Worm (Caenorhabditis elegans) whole organism, L2 larva: ENCODE data around the gene srh-222.
A peak's percentile ranks its signal among the peaks of the same experiment; 100 is the strongest.

Experiments
- C34F6.9 ChIP-seq: fragments of 150-350 bp; optimal IDR thresholded peaks from 2 replicates; lab custom pipeline; 2014; ENCODE audit warnings: missing biosample characterization, missing genetic modification characterization
- F13H6.1 ChIP-seq: sonication (generic microtip); optimal IDR thresholded peaks from 2 replicates; lab custom pipeline; 2016; ENCODE audit warnings: missing genetic modification characterization, missing compliant biosample characterization
- R02D3.7 ChIP-seq: fragments of 150-350 bp; optimal IDR thresholded peaks from 2 replicates; lab custom pipeline; 2014; ENCODE audit warnings: missing biosample characterization, missing genetic modification characterization
- Y55F3AM.14 ChIP-seq: fragments of 200-800 bp; sonication (Bioruptor generic); optimal IDR thresholded peaks from 2 replicates; lab custom pipeline; 2018; ENCODE audit warnings: mild to moderate bottlenecking, missing genetic modification characterization, missing compliant biosample characterization
- ZK546.5 ChIP-seq: sonication (generic microtip); optimal IDR thresholded peaks from 2 replicates; lab custom pipeline; 2017; ENCODE audit warnings: missing biosample characterization, missing genetic modification characterization
- alr-1 ChIP-seq: fragments of 150-350 bp; optimal IDR thresholded peaks from 2 replicates; lab custom pipeline; 2014; ENCODE audit warnings: missing biosample characterization, missing genetic modification characterization
- aly-2 ChIP-seq: fragments of 150-350 bp; optimal IDR thresholded peaks from 2 replicates; lab custom pipeline; 2014; ENCODE audit warnings: missing biosample characterization, missing genetic modification characterization
- ama-1 ChIP-seq: fragments of 150-350 bp; optimal IDR thresholded peaks from 2 replicates; lab custom pipeline; 2018; ENCODE audit warnings: inconsistent platforms
- blmp-1 ChIP-seq: sonication (generic microtip); optimal IDR thresholded peaks from 2 replicates; lab custom pipeline; 2017; ENCODE audit warnings: missing genetic modification characterization, mild to moderate bottlenecking, missing compliant biosample characterization, antibody characterized with exemption, moderate library complexity; ENCODE audit not compliant: insufficient read depth
- ceh-16 ChIP-seq: fragments of 150-350 bp; optimal IDR thresholded peaks from 2 replicates; lab custom pipeline; 2014; ENCODE audit warnings: missing biosample characterization, missing genetic modification characterization
- ceh-82 ChIP-seq: fragments of 150-350 bp; optimal IDR thresholded peaks from 2 replicates; lab custom pipeline; 2014; ENCODE audit warnings: missing biosample characterization, missing genetic modification characterization
- crh-2 ChIP-seq: sonication (generic microtip); optimal IDR thresholded peaks from 2 replicates; lab custom pipeline; 2017; ENCODE audit warnings: missing biosample characterization, missing genetic modification characterization
- dmd-4 ChIP-seq: sonication (generic microtip); optimal IDR thresholded peaks from 2 replicates; lab custom pipeline; 2017; ENCODE audit warnings: missing biosample characterization, missing genetic modification characterization
- egl-27 ChIP-seq: sonication (generic microtip); optimal IDR thresholded peaks from 3 replicates; lab custom pipeline; 2017; ENCODE audit warnings: missing biosample characterization, missing genetic modification reagents, missing genetic modification characterization
- elt-1 ChIP-seq: fragments of 150-350 bp; optimal IDR thresholded peaks from 2 replicates; lab custom pipeline; 2014; ENCODE audit warnings: missing biosample characterization, missing genetic modification characterization
- elt-3 ChIP-seq: sonication (generic microtip); optimal IDR thresholded peaks from 2 replicates; lab custom pipeline; 2017; ENCODE audit warnings: missing biosample characterization, missing genetic modification characterization
- fos-1 ChIP-seq: fragments of 150-350 bp; optimal IDR thresholded peaks from 2 replicates; lab custom pipeline; 2014; ENCODE audit warnings: missing biosample characterization, missing genetic modification characterization
- gmeb-1 ChIP-seq: fragments of 150-350 bp; optimal IDR thresholded peaks from 2 replicates; lab custom pipeline; 2014; ENCODE audit warnings: missing biosample characterization, missing genetic modification characterization
- lin-11 ChIP-seq: fragments of 150-350 bp; sonication (generic microtip); optimal IDR thresholded peaks from 2 replicates; lab custom pipeline; 2014; ENCODE audit warnings: missing biosample characterization, missing genetic modification characterization, inconsistent platforms, mixed read lengths
- lin-13 ChIP-seq: fragments of 150-350 bp; optimal IDR thresholded peaks from 2 replicates; lab custom pipeline; 2014; ENCODE audit warnings: missing biosample characterization, missing genetic modification reagents, missing genetic modification characterization
- lin-39 ChIP-seq: fragments of 150-350 bp; optimal IDR thresholded peaks from 2 replicates; lab custom pipeline; 2014; ENCODE audit warnings: missing biosample characterization, missing genetic modification reagents, missing genetic modification characterization
- lsy-2 ChIP-seq, 2 experiments: fragments of 150-350 bp in 1 of 2; sonication (generic microtip) in 1 of 2; optimal IDR thresholded peaks; 2 replicates each; lab custom pipeline; 2014 to 2017; ENCODE audit warnings: missing biosample characterization in 2 of 2, missing genetic modification characterization in 2 of 2
- mab-5 ChIP-seq: fragments of 150-350 bp; optimal IDR thresholded peaks from 2 replicates; lab custom pipeline; 2014; ENCODE audit warnings: missing biosample characterization, missing genetic modification characterization
- mbf-1 ChIP-seq: sonication (generic microtip); optimal IDR thresholded peaks from 2 replicates; lab custom pipeline; 2017; ENCODE audit warnings: missing biosample characterization, missing genetic modification characterization
- mdl-1 ChIP-seq, 2 experiments: fragments of 150-350 bp in 1 of 2; sonication (generic microtip) in 1 of 2; optimal IDR thresholded peaks; 2 replicates each; lab custom pipeline; 2017; ENCODE audit warnings: missing biosample characterization in 2 of 2, missing genetic modification characterization in 2 of 2
- nhr-10 ChIP-seq: sonication (generic microtip); optimal IDR thresholded peaks from 2 replicates; lab custom pipeline; 2017; ENCODE audit warnings: missing biosample characterization, missing genetic modification characterization
- nhr-11 ChIP-seq: fragments of 150-350 bp; optimal IDR thresholded peaks from 2 replicates; lab custom pipeline; 2014; ENCODE audit warnings: missing biosample characterization, missing genetic modification characterization
- nhr-12 ChIP-seq: fragments of 150-350 bp; optimal IDR thresholded peaks from 2 replicates; lab custom pipeline; 2014; ENCODE audit warnings: missing biosample characterization, missing genetic modification characterization
- nhr-129 ChIP-seq: fragments of 150-350 bp; optimal IDR thresholded peaks from 2 replicates; lab custom pipeline; 2014; ENCODE audit warnings: missing biosample characterization, missing genetic modification characterization
- nhr-21 ChIP-seq: fragments of 150-350 bp; optimal IDR thresholded peaks from 2 replicates; lab custom pipeline; 2014; ENCODE audit warnings: missing biosample characterization, missing genetic modification characterization
- nhr-23 ChIP-seq: fragments of 150-350 bp; optimal IDR thresholded peaks from 2 replicates; lab custom pipeline; 2014; ENCODE audit warnings: missing biosample characterization, missing genetic modification reagents, missing genetic modification characterization
- nhr-25 ChIP-seq: fragments of 150-350 bp; sonication (generic microtip); optimal IDR thresholded peaks from 3 replicates; lab custom pipeline; 2014; ENCODE audit warnings: missing biosample characterization, missing genetic modification characterization
- nhr-6 ChIP-seq: fragments of 150-350 bp; optimal IDR thresholded peaks from 2 replicates; lab custom pipeline; 2014; ENCODE audit warnings: missing biosample characterization, missing genetic modification characterization
- nhr-77 ChIP-seq: fragments of 150-350 bp; optimal IDR thresholded peaks from 2 replicates; lab custom pipeline; 2014; ENCODE audit warnings: missing biosample characterization, missing genetic modification characterization
- peb-1 ChIP-seq: fragments of 150-350 bp; optimal IDR thresholded peaks from 2 replicates; lab custom pipeline; 2014; ENCODE audit warnings: missing biosample characterization, missing genetic modification characterization
- sem-4 ChIP-seq: fragments of 150-350 bp; optimal IDR thresholded peaks from 2 replicates; lab custom pipeline; 2014; ENCODE audit warnings: missing biosample characterization, missing genetic modification reagents, missing genetic modification characterization
- skn-1 ChIP-seq: sonication (generic microtip); optimal IDR thresholded peaks from 2 replicates; lab custom pipeline; 2017; ENCODE audit warnings: missing biosample characterization, missing genetic modification characterization
- sma-3 ChIP-seq: sonication (generic microtip); optimal IDR thresholded peaks from 2 replicates; lab custom pipeline; 2016; ENCODE audit warnings: missing genetic modification reagents, missing genetic modification characterization, missing compliant biosample characterization
- sma-9 ChIP-seq, 2 experiments: fragments of 150-350 bp in 1 of 2; sonication (generic microtip) in 1 of 2; optimal IDR thresholded peaks; 2 replicates each; lab custom pipeline; 2014 to 2016; ENCODE audit warnings: missing genetic modification characterization in 2 of 2, mild to moderate bottlenecking in 1 of 2, missing biosample characterization in 1 of 2, missing compliant biosample characterization in 1 of 2, missing genetic modification reagents in 1 of 2, moderate library complexity in 1 of 2
- snpc-4 ChIP-seq: fragments of 150-350 bp; optimal IDR thresholded peaks from 2 replicates; lab custom pipeline; 2014; ENCODE audit warnings: missing biosample characterization, missing genetic modification characterization
- unc-39 ChIP-seq: fragments of 150-350 bp; optimal IDR thresholded peaks from 2 replicates; lab custom pipeline; 2014; ENCODE audit warnings: missing biosample characterization, missing genetic modification characterization
- unc-55 ChIP-seq: fragments of 150-350 bp; sonication (generic microtip); optimal IDR thresholded peaks from 3 replicates; lab custom pipeline; 2014; ENCODE audit warnings: missing biosample characterization, missing genetic modification reagents, missing genetic modification characterization
- unc-62 ChIP-seq: fragments of 150-350 bp; optimal IDR thresholded peaks from 2 replicates; lab custom pipeline; 2014; ENCODE audit warnings: missing biosample characterization, missing genetic modification reagents, missing genetic modification characterization
- ztf-1 ChIP-seq: fragments of 200-800 bp; sonication (Bioruptor generic); conservative IDR thresholded peaks from 2 replicates; pipeline ENCODE4 v1.3.6; 2022; ENCODE audit warnings: missing genetic modification characterization, missing compliant biosample characterization
- ztf-11 ChIP-seq: sonication (generic microtip); optimal IDR thresholded peaks from 2 replicates; lab custom pipeline; 2017; ENCODE audit warnings: missing biosample characterization, missing genetic modification characterization
- ztf-4 ChIP-seq: fragments of 150-350 bp; optimal IDR thresholded peaks from 2 replicates; lab custom pipeline; 2014; ENCODE audit warnings: missing biosample characterization, missing genetic modification characterization

srh-222 gene

DNA sequence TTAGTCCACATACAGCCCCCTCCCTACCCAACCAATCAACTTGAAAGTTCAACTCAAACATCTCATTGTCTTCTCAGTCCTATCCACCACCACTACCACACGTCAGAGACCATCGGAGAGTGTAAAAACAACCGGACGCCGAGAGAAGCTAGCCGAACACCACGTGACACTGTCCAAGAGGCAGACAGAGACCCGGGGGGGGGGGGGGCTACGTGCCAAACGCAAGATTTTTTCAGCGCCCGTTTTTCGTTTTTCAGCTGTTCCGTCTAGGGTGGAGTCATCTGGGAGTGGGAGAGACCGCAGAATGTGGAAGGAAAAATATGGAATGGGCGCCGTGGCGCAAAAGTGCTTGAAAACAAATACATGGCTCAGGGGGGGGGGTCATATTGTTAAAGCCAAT is 46.3 kb downstream of the srh-222 start (continued):
- peak; percentile 94 to 95 for TF ChIP-seq mdl-1 (tag; optimal IDR thresholded peaks at IDR 0.05; lab: Kevin White, UChicago)
- TF ChIP-seq ama-1 = peak; percentile 55
- TF ChIP-seq nhr-6 (tag; lab: Kevin White, UChicago) = no peak
- TF ChIP-seq mab-5 (tag; lab: Kevin White, UChicago) = peak; percentile 6
- peak; percentile 65 for TF ChIP-seq sma-3
- no peak for TF ChIP-seq skn-1
- TF ChIP-seq ztf-1 (GFP tag; lab: Robert Waterston, UW) = no peak
- TF ChIP-seq unc-55 (GFP tag; lab: Kevin White, UChicago) = peak; percentile 35
- peak; percentile 54 for TF ChIP-seq crh-2 (tag; lab: Kevin White, UChicago)
- no peak for TF ChIP-seq alr-1 (tag; lab: Kevin White, UChicago)
- peak; percentile 24 for TF ChIP-seq ceh-16
- no peak for TF ChIP-seq unc-39 (tag; lab: Kevin White, UChicago)
- TF ChIP-seq sma-9 (GFP tag; optimal IDR thresholded peaks at IDR 0.05; lab: Kevin White, UChicago) = peak; percentile 89
- no peak for TF ChIP-seq sma-9 (tag; optimal IDR thresholded peaks at IDR 0.05; lab: Kevin White, UChicago)
- no peak for TF ChIP-seq R02D3.7 (tag; lab: Kevin White, UChicago)
- peak; percentile 87 for TF ChIP-seq nhr-25 (tag; lab: Kevin White, UChicago)
- no peak for TF ChIP-seq ztf-11
- TF ChIP-seq unc-62 (GFP tag; lab: Kevin White, UChicago) = no peak
- TF ChIP-seq blmp-1 (tag; lab: Kevin White, UChicago) = peak; percentile 35
- peak; percentile 16 for TF ChIP-seq lin-13 (GFP tag; lab: Kevin White, UChicago)
- TF ChIP-seq peb-1 (tag; lab: Kevin White, UChicago) = no peak
- TF ChIP-seq mbf-1 (tag; lab: Kevin White, UChicago) = no peak
- TF ChIP-seq aly-2 (tag; lab: Kevin White, UChicago) = no peak
- TF ChIP-seq, all 48 proteins: peak for 21

DNA sequence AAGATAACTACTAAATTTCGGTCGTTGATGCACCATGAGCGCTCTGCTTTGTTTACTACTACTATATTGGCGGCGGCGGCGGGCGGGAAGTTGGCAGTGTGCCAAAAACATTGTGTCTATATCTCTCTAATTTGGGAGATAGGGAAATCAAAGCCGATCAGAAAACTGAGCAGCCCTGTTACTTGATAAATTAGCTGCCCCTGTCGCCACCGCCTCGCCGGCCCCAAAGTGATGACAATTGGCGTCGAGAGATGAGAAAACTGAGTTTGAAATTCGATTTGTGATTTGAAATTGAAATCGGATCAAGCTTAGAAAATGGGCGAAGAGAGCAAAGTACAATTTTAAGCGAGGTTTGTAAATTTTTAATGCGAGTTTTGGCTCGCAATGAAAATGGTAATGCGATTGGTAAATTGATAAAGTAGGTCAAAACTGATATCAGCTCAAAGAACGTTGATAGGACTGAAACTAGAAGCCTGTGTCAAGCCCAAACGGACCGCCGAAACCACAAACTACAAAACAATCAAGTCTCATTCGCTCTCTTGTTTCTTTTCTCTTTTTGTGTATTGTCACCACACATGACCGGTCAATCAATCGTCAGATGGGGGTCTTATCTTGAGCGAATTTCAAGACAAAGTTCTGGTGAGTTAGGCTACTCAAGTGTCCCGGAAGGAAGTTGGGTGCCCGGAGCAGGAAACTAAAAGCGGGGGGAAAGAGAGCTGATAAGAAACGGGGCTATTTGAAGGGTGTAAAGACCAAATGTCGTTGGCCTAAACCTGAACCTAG is 47.7 kb downstream of the srh-222 start:
- peak; percentile 20 for TF ChIP-seq F13H6.1 (tag; lab: Kevin White, UChicago)
- TF ChIP-seq unc-55 (GFP tag; lab: Kevin White, UChicago) = no peak
- TF ChIP-seq sma-9 (GFP tag; optimal IDR thresholded peaks at IDR 0.05; lab: Kevin White, UChicago) = peak; percentile 28
- TF ChIP-seq sma-9 (tag; optimal IDR thresholded peaks at IDR 0.05; lab: Kevin White, UChicago) = no peak
- TF ChIP-seq lsy-2 (tag; optimal IDR thresholded peaks at IDR 0.05; lab: Kevin White, UChicago) = no peak
- TF ChIP-seq skn-1 = no peak
- TF ChIP-seq fos-1 (tag; lab: Kevin White, UChicago) = peak; percentile 17
- no peak for TF ChIP-seq elt-1 (tag; lab: Kevin White, UChicago)

DNA sequence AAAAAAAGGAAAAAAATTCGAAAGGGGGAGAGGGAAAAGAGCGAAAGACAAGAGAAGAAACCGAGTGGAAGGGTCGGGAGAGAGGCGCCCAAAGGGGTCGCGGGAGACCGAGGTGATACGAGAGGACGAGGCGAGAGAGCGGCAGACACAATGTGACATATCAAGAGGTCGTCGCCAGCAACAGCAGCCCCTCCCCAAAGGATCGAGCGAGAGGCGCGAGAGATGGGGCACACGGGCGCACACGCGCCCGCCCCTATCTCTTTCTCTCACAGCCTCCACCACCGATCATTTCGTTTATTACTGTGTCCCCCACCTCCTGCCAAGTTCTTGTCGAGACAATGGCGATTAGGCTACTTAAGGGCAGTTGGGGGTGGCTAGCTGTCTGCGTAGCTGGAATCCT is 48.6 kb downstream of the srh-222 start:
- no peak for TF ChIP-seq unc-62 (GFP tag; lab: Kevin White, UChicago)
- TF ChIP-seq elt-3 = no peak
- TF ChIP-seq ama-1 = no peak
- peak; percentile 59 for TF ChIP-seq nhr-21 (tag; lab: Kevin White, UChicago)
- TF ChIP-seq peb-1 (tag; lab: Kevin White, UChicago) = no peak
- TF ChIP-seq skn-1 = no peak
- no peak for TF ChIP-seq alr-1 (tag; lab: Kevin White, UChicago)
- no peak for TF ChIP-seq snpc-4
- peak; percentile 70 to 72 for TF ChIP-seq mdl-1 (tag; optimal IDR thresholded peaks at IDR 0.05; lab: Kevin White, UChicago)
- no peak for TF ChIP-seq unc-39 (tag; lab: Kevin White, UChicago)
- no peak for TF ChIP-seq egl-27 (tag; lab: Kevin White, UChicago)
- peak; percentile 25 for TF ChIP-seq gmeb-1 (tag; lab: Kevin White, UChicago)
- no peak for TF ChIP-seq lin-39 (tag; lab: Kevin White, UChicago)
- TF ChIP-seq aly-2 (tag; lab: Kevin White, UChicago) = no peak
- peak; percentile 92 for TF ChIP-seq ceh-16
- TF ChIP-seq nhr-12 (tag; lab: Kevin White, UChicago) = no peak
- TF ChIP-seq ceh-82 (tag; lab: Kevin White, UChicago) = no peak
- peak; percentile 70 for TF ChIP-seq Y55F3AM.14 (GFP tag; lab: Kevin White, UChicago)
- peak; percentile 5 to 52 for TF ChIP-seq lsy-2 (tag; optimal IDR thresholded peaks at IDR 0.05; lab: Kevin White, UChicago)
- TF ChIP-seq lin-11 = no peak
- no peak for TF ChIP-seq ztf-1 (GFP tag; lab: Robert Waterston, UW)
- peak; percentile 82 for TF ChIP-seq nhr-129 (tag; lab: Kevin White, UChicago)
- TF ChIP-seq nhr-11 (tag; lab: Kevin White, UChicago) = no peak
- TF ChIP-seq ztf-4 (tag; lab: Kevin White, UChicago) = no peak
- TF ChIP-seq nhr-10 = no peak
- peak; percentile 11 for TF ChIP-seq elt-1 (tag; lab: Kevin White, UChicago)
- TF ChIP-seq ZK546.5 (tag; lab: Kevin White, UChicago) = no peak
- TF ChIP-seq nhr-23 = no peak
- peak; percentile 52 for TF ChIP-seq blmp-1 (tag; lab: Kevin White, UChicago)
- TF ChIP-seq fos-1 (tag; lab: Kevin White, UChicago) = peak; percentile 79
- no peak for TF ChIP-seq mbf-1 (tag; lab: Kevin White, UChicago)
- peak; percentile 32 for TF ChIP-seq sem-4
- no peak for TF ChIP-seq dmd-4 (tag; lab: Kevin White, UChicago)
- TF ChIP-seq unc-55 (GFP tag; lab: Kevin White, UChicago) = no peak
- TF ChIP-seq C34F6.9 (tag; lab: Kevin White, UChicago) = peak; percentile 14
- no peak for TF ChIP-seq nhr-77 (tag; lab: Kevin White, UChicago)
- TF ChIP-seq sma-3 = peak; percentile 69
